Worm (Caenorhabditis elegans): ENCODE results near the gene irld-49.

DNA sequence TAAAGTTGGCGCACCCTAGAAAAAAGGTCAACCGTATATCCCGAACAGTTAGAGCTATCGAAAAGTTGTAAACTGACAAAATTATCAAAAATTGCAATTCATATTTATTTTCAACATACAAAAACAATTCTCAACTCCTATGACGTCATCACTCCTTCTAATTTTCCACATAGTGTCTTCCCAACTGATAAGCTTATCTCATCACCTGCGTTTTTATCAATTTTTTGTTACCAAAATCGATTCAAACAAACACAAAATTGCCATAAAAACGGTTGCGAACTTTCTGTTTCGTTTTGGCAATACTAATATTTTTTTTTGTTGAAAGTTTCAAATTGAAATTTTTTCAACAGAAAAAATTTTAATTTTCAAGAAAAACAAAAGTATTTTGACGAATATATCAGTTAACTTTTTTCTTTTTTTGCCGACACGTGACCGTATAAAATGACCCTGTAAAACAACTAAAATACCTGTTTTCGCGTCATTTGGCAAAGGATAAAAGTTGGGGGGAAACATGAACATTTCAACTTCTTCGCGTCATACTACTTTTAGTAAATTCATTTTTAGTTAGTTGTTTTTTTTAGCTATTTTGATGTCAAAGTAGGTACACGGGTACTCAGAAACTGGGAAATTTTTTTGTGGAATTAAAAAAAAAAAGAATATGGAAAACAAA lies 31.7 kb downstream of the irld-49 start:
- TF ChIP-seq unc-55 (GFP tag; optimal IDR thresholded peaks at IDR 0.05) (no peak), ceh-82 (tag; optimal IDR thresholded peaks at IDR 0.05) (no peak), fos-1 (tag; optimal IDR thresholded peaks at IDR 0.05) (peak; percentile 69), egl-27 (tag; optimal IDR thresholded peaks at IDR 0.05) (no peak), lin-13 (GFP tag; optimal IDR thresholded peaks at IDR 0.05) (no peak), sma-9 (GFP tag; optimal IDR thresholded peaks at IDR 0.05) (peak; percentile 44), sma-9 (tag; optimal IDR thresholded peaks at IDR 0.05) (no peak), unc-62 (GFP tag; optimal IDR thresholded peaks at IDR 0.05) (no peak), aly-2 (tag; optimal IDR thresholded peaks at IDR 0.05) (no peak), skn-1 (tag; optimal IDR thresholded peaks at IDR 0.05) (no peak), zag-1 (tag; optimal IDR thresholded peaks at IDR 0.05) (no peak)
